Worm (Caenorhabditis elegans): ENCODE results near the gene clec-119.

ce11 chrII:1236003-1236402 is 19.7 kb upstream of the clec-119 start:
- no peak for TF ChIP-seq F13C5.2 (tag; optimal IDR thresholded peaks at IDR 0.05)
- no peak for TF ChIP-seq hmbx-1 (tag; optimal IDR thresholded peaks at IDR 0.05)
- TF ChIP-seq scrt-1 (GFP tag; IDR thresholded peaks at IDR 0.05), result no peak
- no peak for TF ChIP-seq B0310.2 (tag; optimal IDR thresholded peaks at IDR 0.05)
- TF ChIP-seq sea-1 (GFP tag; conservative IDR thresholded peaks at IDR 0.05), result no peak
- no peak for TF ChIP-seq ets-7 (tag; optimal IDR thresholded peaks at IDR 0.05)
- no peak for TF ChIP-seq aly-1 (tag; optimal IDR thresholded peaks at IDR 0.05)
- TF ChIP-seq flt-1 (GFP tag; IDR thresholded peaks at IDR 0.05), result no peak
- TF ChIP-seq ceh-13 (GFP tag; optimal IDR thresholded peaks at IDR 0.05), result no peak
- TF ChIP-seq hnd-1 (tag; optimal IDR thresholded peaks at IDR 0.05), result no peak
- TF ChIP-seq ama-1 (optimal IDR thresholded peaks at IDR 0.05), result no peak
- TF ChIP-seq tbx-11 (GFP tag; IDR thresholded peaks at IDR 0.05), result no peak
- no peak for TF ChIP-seq tbx-37 (GFP tag; conservative IDR thresholded peaks at IDR 0.05)
